Worm (Caenorhabditis elegans): ENCODE data around the gene F13E9.16.

- TF ChIP-seq ceh-82 (tag; optimal IDR thresholded peaks at IDR 0.05) (no peak), nhr-25 (tag; optimal IDR thresholded peaks at IDR 0.05) (no peak), nhr-237 (tag; optimal IDR thresholded peaks at IDR 0.05) (no peak), skn-1 (tag; optimal IDR thresholded peaks at IDR 0.05) (no peak), ama-1 (optimal IDR thresholded peaks at IDR 0.05) (no peak)
Measured at ce11 chrIV:10916134-10916533, 28.9 kb upstream of the F13E9.16 start.

All from whole organism, L2 larva.